Fruit fly (Drosophila melanogaster) whole organism, wandering third instar larva: ENCODE measurements around the gene CG9902.
A peak's percentile ranks its signal among the peaks of the same experiment; 100 is the strongest.

Experiments used
- Abd-B ChIP-seq: fragments of >200 bp; optimal IDR thresholded peaks from 2 replicates; lab custom pipeline; 2017; ENCODE audit warnings: missing biosample characterization, missing genetic modification characterization
- CG32264 ChIP-seq: fragments of 200-800 bp; sonication (Bioruptor generic); optimal IDR thresholded peaks from 2 replicates; lab custom pipeline; 2016; ENCODE audit warnings: missing biosample characterization, missing genetic modification characterization
- CG9705 ChIP-seq: fragments of 200-800 bp; sonication (Bioruptor generic); optimal IDR thresholded peaks from 2 replicates; lab custom pipeline; 2018; ENCODE audit warnings: missing biosample characterization, mild to moderate bottlenecking, missing genetic modification characterization
- CrebA ChIP-seq: fragments of 200-800 bp; sonication (Bioruptor generic); optimal IDR thresholded peaks from 2 replicates; lab custom pipeline; 2016; ENCODE audit warnings: missing biosample characterization, mild to moderate bottlenecking, missing genetic modification characterization, borderline replicate concordance
- Dfd ChIP-seq: fragments of >200 bp; optimal IDR thresholded peaks from 2 replicates; lab custom pipeline; 2017; ENCODE audit warnings: missing biosample characterization, missing genetic modification characterization
- Dif ChIP-seq: fragments of 200-275, 200-300 bp; sonication (Bioruptor generic); optimal IDR thresholded peaks from 2 replicates; lab custom pipeline; 2018; ENCODE audit warnings: missing biosample characterization, missing genetic modification characterization; ENCODE audit not compliant: partially characterized antibody
- GATAd ChIP-seq: sonication (Bioruptor generic); optimal IDR thresholded peaks from 2 replicates; lab custom pipeline; 2016; ENCODE audit warnings: missing biosample characterization, missing genetic modification characterization
- HLH106 ChIP-seq: fragments of 200-800 bp; optimal IDR thresholded peaks from 3 replicates; lab custom pipeline; 2019; ENCODE audit warnings: missing biosample characterization, mild to moderate bottlenecking, missing genetic modification characterization, moderate library complexity
- Hnf4 ChIP-seq: fragments of 200-800 bp; sonication (Bioruptor generic); optimal IDR thresholded peaks from 2 replicates; lab custom pipeline; 2016; ENCODE audit warnings: missing biosample characterization, mild to moderate bottlenecking, missing genetic modification characterization
- Hr78 ChIP-seq: fragments of >200 bp; optimal IDR thresholded peaks from 2 replicates; lab custom pipeline; 2017; ENCODE audit warnings: missing biosample characterization, missing genetic modification characterization
- Hr83 ChIP-seq: fragments of 200-300 bp; sonication (Bioruptor generic); optimal IDR thresholded peaks from 2 replicates; lab custom pipeline; 2016; ENCODE audit warnings: missing biosample characterization, mild to moderate bottlenecking, missing genetic modification characterization, moderate library complexity; ENCODE audit not compliant: poor library complexity, severe bottlenecking
- Jra ChIP-seq: sonication (Bioruptor generic); optimal IDR thresholded peaks from 2 replicates; lab custom pipeline; 2016; ENCODE audit warnings: missing biosample characterization, missing genetic modification characterization
- Mio ChIP-seq: sonication (Bioruptor generic); optimal IDR thresholded peaks from 2 replicates; lab custom pipeline; 2016; ENCODE audit warnings: missing biosample characterization, missing genetic modification characterization
- Myc ChIP-seq: fragments of >200 bp; optimal IDR thresholded peaks from 2 replicates; lab custom pipeline; 2017
- N ChIP-seq: fragments of >200 bp; optimal IDR thresholded peaks from 2 replicates; lab custom pipeline; 2018; ENCODE audit warnings: missing biosample characterization, missing external identifiers, missing genetic modification characterization
- OdsH ChIP-seq: fragments of 200-800 bp; sonication (Bioruptor generic); optimal IDR thresholded peaks from 2 replicates; lab custom pipeline; 2016; ENCODE audit warnings: missing biosample characterization, mild to moderate bottlenecking, missing genetic modification characterization
- Rel ChIP-seq, 2 experiments: fragments of 200-800 bp; sonication (Bioruptor generic) in 1 of 2; optimal IDR thresholded peaks; 2 replicates in 1 of 2; 3 replicates in 1 of 2; lab custom pipeline; 2016 to 2019; ENCODE audit warnings: mild to moderate bottlenecking in 2 of 2, missing biosample characterization in 2 of 2, missing genetic modification characterization in 2 of 2, moderate library complexity in 1 of 2
- Sp1 ChIP-seq: fragments of 200-800 bp; sonication (Bioruptor generic); optimal IDR thresholded peaks from 3 replicates; lab custom pipeline; 2019; ENCODE audit warnings: missing biosample characterization, mild to moderate bottlenecking, missing genetic modification characterization, moderate library complexity
- Vsx2 ChIP-seq: fragments of 200-300, 225-300 bp; sonication (Bioruptor generic); optimal IDR thresholded peaks from 2 replicates; lab custom pipeline; 2018; ENCODE audit warnings: missing biosample characterization, missing genetic modification characterization; ENCODE audit not compliant: partially characterized antibody
- br ChIP-seq: fragments of 200-800 bp; sonication (Bioruptor generic); optimal IDR thresholded peaks from 2 replicates; lab custom pipeline; 2016; ENCODE audit warnings: missing biosample characterization, missing genetic modification characterization
- brk ChIP-seq: fragments of 200-800 bp; sonication (Bioruptor generic); optimal IDR thresholded peaks from 2 replicates; lab custom pipeline; 2016; ENCODE audit warnings: missing biosample characterization, mild to moderate bottlenecking, missing genetic modification characterization
- dl ChIP-seq, 2 experiments: fragments of 175-275, 200-275 bp in 1 of 2; fragments of 200-275 bp in 1 of 2; sonication (Bioruptor generic); optimal IDR thresholded peaks; lab custom pipeline; 2018; ENCODE audit warnings: mild to moderate bottlenecking in 2 of 2, missing biosample characterization in 2 of 2, missing genetic modification characterization in 2 of 2, moderate library complexity in 2 of 2; ENCODE audit not compliant: partially characterized antibody in 2 of 2, insufficient read depth in 1 of 2
- dmrt93B ChIP-seq: fragments of 200-800 bp; sonication (Bioruptor generic); optimal IDR thresholded peaks from 2 replicates; lab custom pipeline; 2018; ENCODE audit warnings: missing biosample characterization, mild to moderate bottlenecking, missing genetic modification characterization
- ey ChIP-seq: fragments of 200-800 bp; sonication (Bioruptor generic); optimal IDR thresholded peaks from 2 replicates; lab custom pipeline; 2016; ENCODE audit warnings: missing biosample characterization, missing genetic modification characterization
- foxo ChIP-seq, 2 experiments: fragments of 200-800 bp; sonication (Bioruptor generic); optimal IDR thresholded peaks; 2 replicates in 1 of 2; 3 replicates in 1 of 2; lab custom pipeline; 2016 to 2017; ENCODE audit warnings: missing biosample characterization in 2 of 2, missing genetic modification characterization in 2 of 2
- fru ChIP-seq: fragments of 200-800 bp; sonication (Bioruptor generic); optimal IDR thresholded peaks from 3 replicates; lab custom pipeline; 2016; ENCODE audit warnings: missing biosample characterization, mild to moderate bottlenecking, missing genetic modification characterization
- h ChIP-seq: fragments of 200-800 bp; sonication (Bioruptor generic); optimal IDR thresholded peaks from 3 replicates; lab custom pipeline; 2016; ENCODE audit warnings: missing biosample characterization, mild to moderate bottlenecking, missing genetic modification characterization
- jim ChIP-seq: fragments of 175-275, 200-325 bp; sonication (Bioruptor generic); optimal IDR thresholded peaks from 2 replicates; lab custom pipeline; 2016; ENCODE audit warnings: missing biosample characterization, mild to moderate bottlenecking, missing genetic modification characterization
- lola ChIP-seq: fragments of >200 bp; optimal IDR thresholded peaks from 2 replicates; lab custom pipeline; 2017; ENCODE audit warnings: missing biosample characterization, missing genetic modification characterization
- pan ChIP-seq: fragments of >200 bp; optimal IDR thresholded peaks from 2 replicates; lab custom pipeline; 2017
- psq ChIP-seq: fragments of 200-800 bp; sonication (Bioruptor generic); optimal IDR thresholded peaks from 3 replicates; lab custom pipeline; 2017; ENCODE audit warnings: missing biosample characterization, mild to moderate bottlenecking, missing genetic modification characterization, moderate library complexity
- rgr ChIP-seq: fragments of 200-800 bp; sonication (Bioruptor generic); optimal IDR thresholded peaks from 3 replicates; lab custom pipeline; 2016; ENCODE audit warnings: missing biosample characterization, mild to moderate bottlenecking, missing genetic modification characterization
- sage ChIP-seq: fragments of 200-800 bp; sonication (Bioruptor generic); optimal IDR thresholded peaks from 2 replicates; lab custom pipeline; 2016; ENCODE audit warnings: missing biosample characterization, mild to moderate bottlenecking, missing genetic modification characterization
- tai ChIP-seq: sonication (Bioruptor generic); optimal IDR thresholded peaks from 2 replicates; lab custom pipeline; 2016; ENCODE audit warnings: missing biosample characterization, missing genetic modification characterization
- woc ChIP-seq: sonication (Bioruptor generic); optimal IDR thresholded peaks from 2 replicates; lab custom pipeline; 2016; ENCODE audit warnings: missing biosample characterization, mild to moderate bottlenecking, missing genetic modification characterization

CG9902 gene

dm6 chrX:16559514-16560510 lies 12.5 kb upstream of the CG9902 start, which contains the start of gene Pp2B-14D:
TSS of gene Pp2B-14D (minus strand) at chrX:16560016.
- TF ChIP-seq N (GFP tag; lab: Kevin White, UChicago), result peak; percentile 77
- TF ChIP-seq dl (GFP tag; optimal IDR thresholded peaks at IDR 0.05; lab: Kevin White, UChicago; ENCODE audit: insufficient read depth in 1 of 2, partially characterized antibody in 2 of 2), result peak in 1 of 2 experiments; percentile 79
- TF ChIP-seq dmrt93B (GFP tag; lab: Kevin White, UChicago), result no peak
- TF ChIP-seq Vsx2, result no peak
- peak; percentile 1 for TF ChIP-seq HLH106 (tag; lab: Kevin White, UChicago)
- no peak for TF ChIP-seq jim (GFP tag; lab: Kevin White, UChicago)
- peak; percentile 43 for TF ChIP-seq Sp1 (GFP tag; lab: Kevin White, UChicago)
- TF ChIP-seq Mio, result no peak
- TF ChIP-seq Dif (GFP tag; lab: Kevin White, UChicago), result peak; percentile 86
- no peak for TF ChIP-seq lola (GFP tag; lab: Kevin White, UChicago)
- TF ChIP-seq pan (lab: Kevin White, UChicago), result no peak
- no peak for TF ChIP-seq CG32264 (GFP tag; lab: Kevin White, UChicago)
- TF ChIP-seq fru (GFP tag; lab: Kevin White, UChicago), result no peak
- peak; percentile 15 for TF ChIP-seq Hr83 (GFP tag; lab: Kevin White, UChicago)
- TF ChIP-seq Dfd (GFP tag; lab: Kevin White, UChicago), result peak; percentile 72
- no peak for TF ChIP-seq Rel (GFP tag; optimal IDR thresholded peaks at IDR 0.05; lab: Kevin White, UChicago)
- TF ChIP-seq Rel (tag; optimal IDR thresholded peaks at IDR 0.05; lab: Kevin White, UChicago), result peak; percentile 97
- TF ChIP-seq foxo (GFP tag; optimal IDR thresholded peaks at IDR 0.05; lab: Kevin White, UChicago), result no peak
- TF ChIP-seq sage, result no peak
- no peak for TF ChIP-seq woc (GFP tag; lab: Kevin White, UChicago)
- peak; percentile 43 for TF ChIP-seq Myc (lab: Kevin White, UChicago)
- TF ChIP-seq Hr78 (GFP tag; lab: Kevin White, UChicago), result peak; percentile 9
- no peak for TF ChIP-seq CG9705

- TF ChIP-seq CG32264 (GFP tag; lab: Kevin White, UChicago) (no peak), CrebA (GFP tag; lab: Kevin White, UChicago) (no peak), Rel (GFP tag; optimal IDR thresholded peaks at IDR 0.05; lab: Kevin White, UChicago) (no peak), Rel (tag; optimal IDR thresholded peaks at IDR 0.05; lab: Kevin White, UChicago) (peak; percentile 51)
These were observed 6.3 kb upstream of the CG9902 start, which contains the start of gene Arp2 for dm6 chrX:16553542-16554182. TSS of gene Arp2 (minus strand) at chrX:16553968.

dm6 chrX:16552968-16553417 lies 5.7 kb upstream of the CG9902 start:
- no peak for TF ChIP-seq lola (GFP tag; lab: Kevin White, UChicago)
- TF ChIP-seq Sp1 (GFP tag; lab: Kevin White, UChicago), result no peak
- no peak for TF ChIP-seq woc (GFP tag; lab: Kevin White, UChicago)
- no peak for TF ChIP-seq Rel (GFP tag; optimal IDR thresholded peaks at IDR 0.05; lab: Kevin White, UChicago)
- TF ChIP-seq Rel (tag; optimal IDR thresholded peaks at IDR 0.05; lab: Kevin White, UChicago), result peak; percentile 28
- no peak for TF ChIP-seq GATAd (GFP tag; lab: Kevin White, UChicago)
- TF ChIP-seq psq (GFP tag; lab: Kevin White, UChicago), result peak; percentile 83
- TF ChIP-seq Dfd (GFP tag; lab: Kevin White, UChicago), result no peak
- TF ChIP-seq Abd-B (GFP tag; lab: Kevin White, UChicago), result peak; percentile 15
- TF ChIP-seq N (GFP tag; lab: Kevin White, UChicago), result peak; percentile 59
- TF ChIP-seq Jra, result peak; percentile 78
- TF ChIP-seq h, result no peak

- TF ChIP-seq Hr78 (GFP tag; lab: Kevin White, UChicago) (no peak), Myc (lab: Kevin White, UChicago) (no peak), rgr (GFP tag; lab: Kevin White, UChicago) (peak; percentile 83), brk (peak; percentile 56), foxo (GFP tag; optimal IDR thresholded peaks at IDR 0.05; lab: Kevin White, UChicago) (peak; percentile 0 to 82), sage (peak; percentile 77), N (GFP tag; lab: Kevin White, UChicago) (no peak), Abd-B (GFP tag; lab: Kevin White, UChicago) (no peak), lola (GFP tag; lab: Kevin White, UChicago) (no peak), jim (GFP tag; lab: Kevin White, UChicago) (no peak), woc (GFP tag; lab: Kevin White, UChicago) (peak; percentile 43), Dfd (GFP tag; lab: Kevin White, UChicago) (no peak), dl (GFP tag; optimal IDR thresholded peaks at IDR 0.05; lab: Kevin White, UChicago; ENCODE audit: insufficient read depth in 1 of 2, partially characterized antibody in 2 of 2) (no peak), br (peak; percentile 72), pan (lab: Kevin White, UChicago) (no peak), ey (GFP tag; lab: Kevin White, UChicago) (peak; percentile 68), dmrt93B (GFP tag; lab: Kevin White, UChicago) (no peak), Sp1 (GFP tag; lab: Kevin White, UChicago) (peak; percentile 79), OdsH (GFP tag; lab: Kevin White, UChicago) (peak; percentile 67), psq (GFP tag; lab: Kevin White, UChicago) (no peak), Mio (no peak), Hnf4 (peak; percentile 70), tai (GFP tag; lab: Kevin White, UChicago) (peak; percentile 49), CG9705 (peak; percentile 30), Jra (no peak), Vsx2 (no peak), fru (GFP tag; lab: Kevin White, UChicago) (peak; percentile 61)
These were observed 5.2 kb upstream of the CG9902 start for dm6 chrX:16552567-16552966.
